Fruit fly (Drosophila melanogaster): ENCODE results near the gene CG6569.

DNA sequence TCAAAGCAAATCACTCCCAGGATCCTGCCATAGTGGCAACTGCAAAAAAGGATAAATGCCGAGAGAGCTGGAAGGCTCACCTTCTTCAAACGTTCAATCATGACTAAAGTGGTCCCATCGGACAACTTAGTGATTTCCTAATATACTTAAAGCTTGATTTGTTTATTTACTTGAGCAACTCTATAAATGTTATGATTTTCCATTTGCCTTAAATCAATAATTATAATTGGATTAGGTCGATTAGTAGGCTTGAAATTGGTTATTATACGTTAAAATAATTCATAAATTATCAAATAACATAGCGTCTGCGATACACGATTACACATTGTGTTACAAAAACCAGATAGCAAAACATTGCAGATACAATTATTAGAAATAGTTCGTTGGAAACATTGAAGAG, 22.6 kb downstream of the CG6569 start, which contains the start of gene Gr93c:
- no peak for TF ChIP-seq psq (optimal IDR thresholded peaks at IDR 0.05)
- TF ChIP-seq pan (optimal IDR thresholded peaks at IDR 0.05), result no peak
- no peak for TF ChIP-seq usp (GFP tag; optimal IDR thresholded peaks at IDR 0.05)
- no peak for TF ChIP-seq CG8478 (optimal IDR thresholded peaks at IDR 0.05)
